Worm (Caenorhabditis elegans) whole organism, L4 larva: ENCODE data around the gene fozi-1.

Experiments used
- D1046.2 ChIP-seq: fragments of 200-800 bp; sonication (Bioruptor generic); IDR thresholded peaks from 2 replicates; pipeline ENCODE4 v1.3.6; 2022; ENCODE audit warnings: missing genetic modification characterization, missing compliant biosample characterization
- F10B5.3 ChIP-seq: sonication (generic microtip); optimal IDR thresholded peaks from 2 replicates; lab custom pipeline; 2016; ENCODE audit warnings: mild to moderate bottlenecking, missing genetic modification characterization, missing compliant biosample characterization
- F26F4.8 ChIP-seq: fragments of 200-800 bp; sonication (Bioruptor generic); conservative IDR thresholded peaks from 2 replicates; pipeline ENCODE4 v1.3.6; 2022; ENCODE audit warnings: missing genetic modification characterization, missing compliant biosample characterization
- F44E2.7 ChIP-seq: fragments of 200-800 bp; sonication (Bioruptor generic); IDR thresholded peaks from 2 replicates; pipeline ENCODE4 v2.1.2; 2022; ENCODE audit warnings: missing genetic modification characterization, missing compliant biosample characterization
- T26A8.4 ChIP-seq: fragments of 200-800 bp; sonication (Bioruptor generic); IDR thresholded peaks from 2 replicates; pipeline ENCODE4 v1.3.6; 2022; ENCODE audit warnings: missing genetic modification characterization, missing compliant biosample characterization
- Y48G9A.11 ChIP-seq: fragments of 200-800 bp; sonication (Bioruptor generic); IDR thresholded peaks from 2 replicates; pipeline ENCODE4 v1.3.6; 2022; ENCODE audit warnings: missing genetic modification reagents, missing genetic modification characterization, missing compliant biosample characterization
- Y5F2A.4 ChIP-seq: fragments of 200-800 bp; sonication (Bioruptor generic); optimal IDR thresholded peaks from 2 replicates; lab custom pipeline; 2018; ENCODE audit warnings: mild to moderate bottlenecking, missing genetic modification characterization, missing compliant biosample characterization
- Y75B8A.6 ChIP-seq: fragments of 200-800 bp; sonication (Bioruptor generic); IDR thresholded peaks from 2 replicates; pipeline ENCODE4 v1.3.6; 2022; ENCODE audit warnings: missing genetic modification reagents, missing genetic modification characterization, missing compliant biosample characterization
- aha-1 ChIP-seq: fragments of 150-350 bp; peaks from one replicate; lab custom pipeline; 2014; ENCODE audit warnings: missing biosample characterization, missing genetic modification characterization
- ama-1 ChIP-seq: fragments of 150-350 bp; optimal IDR thresholded peaks from 2 replicates; lab custom pipeline; 2014; ENCODE audit warnings: inconsistent platforms, mixed read lengths
- arid-1 ChIP-seq: fragments of 200-800 bp; sonication (Bioruptor generic); conservative IDR thresholded peaks from 2 replicates; pipeline ENCODE4 v1.3.6; 2022; ENCODE audit warnings: missing genetic modification reagents, missing genetic modification characterization, missing compliant biosample characterization
- cey-2 ChIP-seq: sonication (generic microtip); optimal IDR thresholded peaks from 3 replicates; lab custom pipeline; 2017; ENCODE audit warnings: missing genetic modification characterization, mild to moderate bottlenecking, missing compliant biosample characterization, antibody characterized with exemption, borderline replicate concordance; ENCODE audit not compliant: insufficient read depth
- ctbp-1 ChIP-seq: fragments of 200-800 bp; sonication (Bioruptor generic); IDR thresholded peaks from 2 replicates; pipeline ENCODE4 v1.3.6; 2022; ENCODE audit warnings: missing genetic modification reagents, missing genetic modification characterization, missing compliant biosample characterization
- daf-12 ChIP-seq: fragments of 150-350 bp; optimal IDR thresholded peaks from 2 replicates; lab custom pipeline; 2014; ENCODE audit warnings: missing biosample characterization, missing genetic modification reagents, missing genetic modification characterization
- daf-19 ChIP-seq: fragments of 200-800 bp; sonication (Bioruptor generic); conservative IDR thresholded peaks from 2 replicates; pipeline ENCODE4 v1.3.6; 2022; ENCODE audit warnings: missing genetic modification characterization, missing compliant biosample characterization
- dmd-6 ChIP-seq: fragments of 200-800 bp; sonication (Bioruptor generic); IDR thresholded peaks from 2 replicates; pipeline ENCODE4 v1.3.6; 2022; ENCODE audit warnings: missing genetic modification reagents, missing genetic modification characterization, missing compliant biosample characterization
- fkh-10 ChIP-seq: fragments of 150-350 bp; optimal IDR thresholded peaks from 2 replicates; lab custom pipeline; 2014; ENCODE audit warnings: missing biosample characterization, missing genetic modification reagents, missing genetic modification characterization
- fos-1 ChIP-seq: fragments of 150-350 bp; optimal IDR thresholded peaks from 2 replicates; lab custom pipeline; 2014; ENCODE audit warnings: missing biosample characterization, missing genetic modification characterization
- gei-8 ChIP-seq: fragments of 200-800 bp; sonication (Bioruptor generic); optimal IDR thresholded peaks from 2 replicates; lab custom pipeline; 2018; ENCODE audit warnings: mild to moderate bottlenecking, missing genetic modification characterization, missing compliant biosample characterization
- hif-1 ChIP-seq, 2 experiments: sonication (generic microtip); optimal IDR thresholded peaks; 2 replicates each; lab custom pipeline; 2016 to 2017; ENCODE audit warnings: missing compliant biosample characterization in 2 of 2, missing genetic modification characterization in 2 of 2, missing genetic modification reagents in 2 of 2, missing genotype in 2 of 2, mild to moderate bottlenecking in 1 of 2
- hlh-11 ChIP-seq: fragments of 200-800 bp; sonication (Bioruptor generic); optimal IDR thresholded peaks from 2 replicates; lab custom pipeline; 2018; ENCODE audit warnings: mild to moderate bottlenecking, missing genetic modification characterization, missing compliant biosample characterization
- jun-1 ChIP-seq: fragments of 150-350 bp; optimal IDR thresholded peaks from 2 replicates; lab custom pipeline; 2014; ENCODE audit warnings: missing biosample characterization, missing genetic modification reagents, missing genetic modification characterization
- lin-1 ChIP-seq: fragments of 200-800 bp; sonication (Bioruptor generic); IDR thresholded peaks from 2 replicates; pipeline ENCODE4 v1.3.6; 2022; ENCODE audit warnings: missing genetic modification reagents, missing genetic modification characterization, missing compliant biosample characterization
- lsy-2 ChIP-seq, 2 experiments: fragments of 150-350 bp in 1 of 2; sonication (generic microtip) in 1 of 2; optimal IDR thresholded peaks; 2 replicates each; lab custom pipeline; 2014 to 2017; ENCODE audit warnings: missing biosample characterization in 2 of 2, missing genetic modification characterization in 2 of 2
- mdl-1 ChIP-seq, 2 experiments: fragments of 150-350 bp in 1 of 2; sonication (generic microtip) in 1 of 2; optimal IDR thresholded peaks; 2 replicates each; lab custom pipeline; 2014 to 2017; ENCODE audit warnings: missing biosample characterization in 2 of 2, missing genetic modification characterization in 2 of 2
- mdt-29 ChIP-seq: fragments of 200-800 bp; sonication (Bioruptor generic); IDR thresholded peaks from 2 replicates; pipeline ENCODE4 v1.3.6; 2022; ENCODE audit warnings: missing genetic modification reagents, missing genetic modification characterization, missing compliant biosample characterization
- mxl-2 ChIP-seq: fragments of 200-800 bp; sonication (Bioruptor generic); conservative IDR thresholded peaks from 2 replicates; pipeline ENCODE4 v1.3.6; 2022; ENCODE audit warnings: missing genetic modification reagents, missing genetic modification characterization, missing compliant biosample characterization
- nhr-10 ChIP-seq: fragments of 150-350 bp; optimal IDR thresholded peaks from 2 replicates; lab custom pipeline; 2014; ENCODE audit warnings: missing biosample characterization, missing genetic modification characterization
- nhr-111 ChIP-seq: fragments of 200-800 bp; sonication (Bioruptor generic); optimal IDR thresholded peaks from 2 replicates; lab custom pipeline; 2018; ENCODE audit warnings: mild to moderate bottlenecking, missing genetic modification characterization, missing compliant biosample characterization
- nhr-25 ChIP-seq: sonication (generic microtip); optimal IDR thresholded peaks from 2 replicates; lab custom pipeline; 2017; ENCODE audit warnings: missing genetic modification characterization, mild to moderate bottlenecking, missing compliant biosample characterization, antibody characterized with exemption, moderate library complexity, borderline replicate concordance; ENCODE audit not compliant: insufficient read depth
- nhr-48 ChIP-seq: sonication (generic microtip); optimal IDR thresholded peaks from 2 replicates; lab custom pipeline; 2016; ENCODE audit warnings: mild to moderate bottlenecking, missing genetic modification characterization, missing compliant biosample characterization
- nhr-6 ChIP-seq: fragments of 150-350 bp; optimal IDR thresholded peaks from 2 replicates; lab custom pipeline; 2014; ENCODE audit warnings: missing biosample characterization, missing genetic modification characterization
- nhr-76 ChIP-seq: fragments of 150-350 bp; optimal IDR thresholded peaks from 2 replicates; lab custom pipeline; 2014; ENCODE audit warnings: missing biosample characterization, missing genetic modification characterization
- nhr-77 ChIP-seq: fragments of 150-350 bp; optimal IDR thresholded peaks from 2 replicates; lab custom pipeline; 2014; ENCODE audit warnings: missing biosample characterization, missing genetic modification characterization
- php-3 ChIP-seq: fragments of 200-800 bp; sonication (Bioruptor generic); IDR thresholded peaks from 2 replicates; pipeline ENCODE4 v1.3.6; 2022; ENCODE audit warnings: missing genetic modification reagents, missing genetic modification characterization, missing compliant biosample characterization
- pqm-1 ChIP-seq: sonication (generic microtip); optimal IDR thresholded peaks from 2 replicates; lab custom pipeline; 2017; ENCODE audit warnings: missing biosample characterization, missing genetic modification characterization
- rbr-2 ChIP-seq: sonication (generic microtip); optimal IDR thresholded peaks from 2 replicates; lab custom pipeline; 2016; ENCODE audit warnings: missing genotype, missing genetic modification characterization, missing compliant biosample characterization
- snpc-1.2 ChIP-seq: fragments of 200-800 bp; sonication (Bioruptor generic); IDR thresholded peaks from 2 replicates; pipeline ENCODE4 v1.3.6; 2022; ENCODE audit warnings: missing genetic modification reagents, missing genetic modification characterization, missing compliant biosample characterization
- spr-1 ChIP-seq: sonication (generic microtip); optimal IDR thresholded peaks from 2 replicates; lab custom pipeline; 2016; ENCODE audit warnings: mild to moderate bottlenecking, missing genetic modification characterization, missing compliant biosample characterization
- spr-3 ChIP-seq: fragments of 200-800 bp; sonication (Bioruptor generic); optimal IDR thresholded peaks from 2 replicates; lab custom pipeline; 2018; ENCODE audit warnings: mild to moderate bottlenecking, missing genetic modification characterization, missing compliant biosample characterization
- tra-1 ChIP-seq: fragments of 200-800 bp; sonication (Bioruptor generic); IDR thresholded peaks from 2 replicates; pipeline ENCODE4 v1.3.6; 2022; ENCODE audit warnings: missing genetic modification reagents, missing genetic modification characterization, missing compliant biosample characterization
- unc-62 ChIP-seq, 3 experiments: fragments of 150-350 bp in 1 of 3; sonication (generic microtip); optimal IDR thresholded peaks in 2 of 3; peaks in 1 of 3; 1 replicate in 1 of 3; 2 replicates in 2 of 3; lab custom pipeline; 2014 to 2017; ENCODE audit warnings: missing biosample characterization in 3 of 3, missing genetic modification characterization in 3 of 3, missing genetic modification reagents in 3 of 3, missing genotype in 1 of 3
- zfp-3 ChIP-seq: fragments of 200-800 bp; sonication (Bioruptor generic); conservative IDR thresholded peaks from 2 replicates; pipeline ENCODE4 v1.3.6; 2022; ENCODE audit warnings: missing genetic modification reagents, missing genetic modification characterization, missing compliant biosample characterization
- zip-2 ChIP-seq: fragments of 150-350 bp; optimal IDR thresholded peaks from 2 replicates; lab custom pipeline; 2014; ENCODE audit warnings: missing biosample characterization, missing genetic modification characterization
- ztf-11 ChIP-seq: fragments of 150-350 bp; optimal IDR thresholded peaks from 2 replicates; lab custom pipeline; 2014; ENCODE audit warnings: missing biosample characterization, missing genetic modification characterization

The fozi-1 gene

ce11 chrIII:9289815-9290214, 8.2 kb downstream of the fozi-1 start (continued):
- no peak for TF ChIP-seq Y75B8A.6 (GFP tag; lab: Robert Waterston, UW)
- peak; percentile 63 for TF ChIP-seq nhr-77 (tag; lab: Kevin White, UChicago)
- TF ChIP-seq D1046.2 (GFP tag; lab: Robert Waterston, UW) = no peak
- no peak for TF ChIP-seq Y5F2A.4 (GFP tag; lab: Kevin White, UChicago)
- no peak for TF ChIP-seq nhr-10 (tag; lab: Kevin White, UChicago)
- peak; percentile 94 for TF ChIP-seq hlh-11 (tag; lab: Kevin White, UChicago)
- TF ChIP-seq gei-8 (GFP tag; lab: Kevin White, UChicago) = no peak
- TF ChIP-seq arid-1 (GFP tag; lab: Robert Waterston, UW) = no peak
- no peak for TF ChIP-seq mdt-29
- TF ChIP-seq fos-1 (tag; lab: Kevin White, UChicago) = no peak
- peak; percentile 32 for TF ChIP-seq nhr-48 (tag; lab: Kevin White, UChicago)
- TF ChIP-seq spr-3 (GFP tag; lab: Kevin White, UChicago) = no peak
- peak; percentile 59; the same call in 1 of the 2 replicates for TF ChIP-seq php-3 (GFP tag; lab: Robert Waterston, UW)
- no peak for TF ChIP-seq mxl-2 (GFP tag; lab: Robert Waterston, UW)
- TF ChIP-seq snpc-1.2 (GFP tag; lab: Robert Waterston, UW) = no peak
- no peak for TF ChIP-seq Y48G9A.11
- no peak for TF ChIP-seq zip-2 (tag; lab: Kevin White, UChicago)
- TF ChIP-seq ztf-11 = no peak
- no peak for TF ChIP-seq nhr-25 (tag; lab: Kevin White, UChicago)
- no peak for TF ChIP-seq ctbp-1 (GFP tag; lab: Robert Waterston, UW)
- TF ChIP-seq ama-1 (lab: Kevin White, UChicago) = no peak
- TF ChIP-seq rbr-2 (tag; lab: Kevin White, UChicago) = no peak
- no peak for TF ChIP-seq F10B5.3 (tag; lab: Kevin White, UChicago)
- TF ChIP-seq daf-19 = no peak
- TF ChIP-seq pqm-1 = peak; percentile 94
- TF ChIP-seq lsy-2 (tag; optimal IDR thresholded peaks at IDR 0.05; lab: Kevin White, UChicago) = no peak
- TF ChIP-seq jun-1 (tag; lab: Kevin White, UChicago) = no peak
- no peak for TF ChIP-seq daf-12
- no peak for TF ChIP-seq tra-1 (GFP tag; lab: Robert Waterston, UW)
- no peak for TF ChIP-seq hif-1 (tag; optimal IDR thresholded peaks at IDR 0.05; lab: Kevin White, UChicago)
- no peak for TF ChIP-seq zfp-3 (GFP tag; lab: Robert Waterston, UW)

ce11 chrIII:9297345-9297744, 15.8 kb downstream of the fozi-1 start, which contains the start of gene K01B6.4:
Gene K01B6.4, minus strand, starts transcription at chrIII:9297445.
- TF ChIP-seq mdl-1 (tag; optimal IDR thresholded peaks at IDR 0.05; lab: Kevin White, UChicago) (no peak), aha-1 (peak; percentile 25)

- TF ChIP-seq unc-62 (GFP tag; optimal IDR thresholded peaks at IDR 0.05 in 1 of 2; lab: Kevin White, UChicago) (peak in 1 of 2 experiments; percentile 71), unc-62 (tag; optimal IDR thresholded peaks at IDR 0.05; lab: Kevin White, UChicago) (no peak), nhr-77 (tag; lab: Kevin White, UChicago) (no peak)
These were observed 17.5 kb downstream of the fozi-1 start for ce11 chrIII:9299116-9299515.

- TF ChIP-seq F44E2.7 (GFP tag; lab: Robert Waterston, UW) = no peak
- no peak for TF ChIP-seq F26F4.8 (GFP tag; lab: Robert Waterston, UW)
- no peak for TF ChIP-seq dmd-6 (GFP tag; lab: Robert Waterston, UW)
- no peak for TF ChIP-seq lin-1 (GFP tag; lab: Robert Waterston, UW)
- TF ChIP-seq nhr-6 = no peak
- TF ChIP-seq T26A8.4 (GFP tag; lab: Robert Waterston, UW) = no peak
- TF ChIP-seq spr-1 (tag; lab: Kevin White, UChicago) = no peak
- TF ChIP-seq fkh-10 = no peak
- TF ChIP-seq daf-12 = no peak
- no peak for TF ChIP-seq ctbp-1 (GFP tag; lab: Robert Waterston, UW)
- TF ChIP-seq hif-1 (tag; optimal IDR thresholded peaks at IDR 0.05; lab: Kevin White, UChicago) = no peak
- no peak for TF ChIP-seq cey-2
- TF ChIP-seq nhr-111 (GFP tag; lab: Kevin White, UChicago) = no peak
- no peak for TF ChIP-seq mxl-2 (GFP tag; lab: Robert Waterston, UW)
- no peak for TF ChIP-seq ama-1 (lab: Kevin White, UChicago)
- TF ChIP-seq nhr-76 = no peak
- TF ChIP-seq spr-3 (GFP tag; lab: Kevin White, UChicago) = no peak
- TF ChIP-seq Y5F2A.4 (GFP tag; lab: Kevin White, UChicago) = no peak
- TF ChIP-seq nhr-25 (tag; lab: Kevin White, UChicago) = no peak
These were observed 18.3 kb downstream of the fozi-1 start, which contains the start of gene K01B6.3 for ce11 chrIII:9299919-9300318. Gene K01B6.3, plus strand, starts transcription at chrIII:9300219.
